Worm (Caenorhabditis elegans): Measurements from ENCODE around the gene lgc-21.

ce11 chrX:14028492-14028891, 39.3 kb downstream of the lgc-21 start:
- TF ChIP-seq nhr-77 (tag; optimal IDR thresholded peaks at IDR 0.05) (no peak), lin-15B (tag; optimal IDR thresholded peaks at IDR 0.05) (no peak), ceh-82 (tag; optimal IDR thresholded peaks at IDR 0.05) (no peak), nhr-25 (tag; optimal IDR thresholded peaks at IDR 0.05) (no peak), fkh-10 (GFP tag; optimal IDR thresholded peaks at IDR 0.05) (no peak), tbx-2 (tag; optimal IDR thresholded peaks at IDR 0.05) (no peak), nhr-76 (tag; optimal IDR thresholded peaks at IDR 0.05) (no peak), nfya-1 (tag; optimal IDR thresholded peaks at IDR 0.05; ENCODE audit: insufficient read depth) (no peak), unc-62 (GFP tag; optimal IDR thresholded peaks at IDR 0.05) (no peak), fos-1 (tag; optimal IDR thresholded peaks at IDR 0.05) (no peak)

Measured in whole organism, L3 larva.